Worm (Caenorhabditis elegans): Measurements from ENCODE around the gene cul-3.

Gene cul-3

ce11 chrV:185124-185523 lies 7.9 kb downstream of the cul-3 start (continued):
- TF ChIP-seq rnt-1 (tag; optimal IDR thresholded peaks at IDR 0.05), result no peak

DNA sequence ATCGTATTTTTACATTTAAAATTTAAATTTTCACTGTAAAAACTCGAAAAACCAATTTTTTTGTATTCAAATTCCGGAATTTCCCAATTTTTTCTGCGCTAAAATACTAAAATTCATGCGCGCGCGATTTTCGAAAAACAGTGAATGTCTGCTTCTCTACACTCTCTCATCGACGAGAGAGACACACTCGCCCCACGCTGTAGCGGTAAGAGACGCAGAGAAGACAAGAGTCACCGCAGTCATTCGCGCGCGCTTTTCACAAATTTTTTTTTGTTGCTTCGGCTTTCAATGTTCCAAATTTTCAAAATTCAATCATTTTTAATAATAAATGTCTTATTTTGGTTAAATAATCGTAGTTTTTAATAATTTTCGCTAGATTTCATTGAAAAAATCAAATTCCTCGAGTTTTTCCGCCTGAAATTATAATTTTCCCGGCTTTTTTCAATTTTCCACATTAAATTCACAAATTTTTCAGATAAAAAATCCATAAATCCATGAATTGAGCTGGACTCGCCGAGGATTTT lies 8.5 kb downstream of the cul-3 start, which contains the start of gene arid-1:
arid-1 (plus strand) TSS at position 474 of the 524 bp plus-strand sequence.
- TF ChIP-seq unc-3 (GFP tag; conservative IDR thresholded peaks at IDR 0.05), result no peak
- no peak for TF ChIP-seq unc-3 (tag; optimal IDR thresholded peaks at IDR 0.05)
- TF ChIP-seq T23F11.4 (GFP tag; optimal IDR thresholded peaks at IDR 0.05), result no peak
- TF ChIP-seq elt-2 (tag; optimal IDR thresholded peaks at IDR 0.05), result peak; percentile 3
- TF ChIP-seq fkh-10 (GFP tag; optimal IDR thresholded peaks at IDR 0.05), result no peak
- no peak for TF ChIP-seq hlh-8 (tag; optimal IDR thresholded peaks at IDR 0.05)
- no peak for TF ChIP-seq lim-6 (tag; optimal IDR thresholded peaks at IDR 0.05)
- no peak for TF ChIP-seq C38D4.7 (GFP tag; optimal IDR thresholded peaks at IDR 0.05)
- no peak for TF ChIP-seq tbx-7 (tag; optimal IDR thresholded peaks at IDR 0.05)
- no peak for TF ChIP-seq ceh-6 (GFP tag; optimal IDR thresholded peaks at IDR 0.05)
- no peak for TF ChIP-seq sox-4 (tag; optimal IDR thresholded peaks at IDR 0.05)
- no peak for TF ChIP-seq ceh-34 (tag; optimal IDR thresholded peaks at IDR 0.05)
- TF ChIP-seq C08G9.2 (tag; optimal IDR thresholded peaks at IDR 0.05), result no peak
- no peak for TF ChIP-seq pat-9 (tag; optimal IDR thresholded peaks at IDR 0.05)
- no peak for TF ChIP-seq ceh-45 (GFP tag; IDR thresholded peaks at IDR 0.05)
- no peak for TF ChIP-seq ceh-2 (tag; optimal IDR thresholded peaks at IDR 0.05)
- no peak for TF ChIP-seq hlh-6 (tag; optimal IDR thresholded peaks at IDR 0.05)
- TF ChIP-seq ceh-31 (tag; optimal IDR thresholded peaks at IDR 0.05), result peak; percentile 19
- TF ChIP-seq hlh-15 (tag; optimal IDR thresholded peaks at IDR 0.05), result no peak
- no peak for TF ChIP-seq syd-9 (tag; optimal IDR thresholded peaks at IDR 0.05)
- TF ChIP-seq che-1 (tag; optimal IDR thresholded peaks at IDR 0.05), result no peak
- TF ChIP-seq dve-1 (tag; optimal IDR thresholded peaks at IDR 0.05), result no peak
- no peak for TF ChIP-seq hlh-13 (GFP tag; optimal IDR thresholded peaks at IDR 0.05)
- TF ChIP-seq nhr-232 (tag; optimal IDR thresholded peaks at IDR 0.05), result no peak
- TF ChIP-seq ets-4 (tag; optimal IDR thresholded peaks at IDR 0.05), result no peak
- no peak for TF ChIP-seq pag-3 (tag; optimal IDR thresholded peaks at IDR 0.05; ENCODE audit: borderline replicate concordance)
- no peak for TF ChIP-seq ceh-14 (tag; optimal IDR thresholded peaks at IDR 0.05)
- TF ChIP-seq rnt-1 (tag; optimal IDR thresholded peaks at IDR 0.05), result peak; percentile 3
- no peak for TF ChIP-seq sdc-2 (tag; optimal IDR thresholded peaks at IDR 0.05)
- no peak for TF ChIP-seq ahr-1 (tag; optimal IDR thresholded peaks at IDR 0.05)
- TF ChIP-seq pha-2 (tag; optimal IDR thresholded peaks at IDR 0.05), result no peak
- TF ChIP-seq ceh-19 (GFP tag; optimal IDR thresholded peaks at IDR 0.05), result no peak
- TF ChIP-seq odd-2 (tag; optimal IDR thresholded peaks at IDR 0.05), result no peak
- TF ChIP-seq nfya-1 (tag; optimal IDR thresholded peaks at IDR 0.05), result peak; percentile 43
- TF ChIP-seq ceh-9 (tag; optimal IDR thresholded peaks at IDR 0.05), result no peak

DNA sequence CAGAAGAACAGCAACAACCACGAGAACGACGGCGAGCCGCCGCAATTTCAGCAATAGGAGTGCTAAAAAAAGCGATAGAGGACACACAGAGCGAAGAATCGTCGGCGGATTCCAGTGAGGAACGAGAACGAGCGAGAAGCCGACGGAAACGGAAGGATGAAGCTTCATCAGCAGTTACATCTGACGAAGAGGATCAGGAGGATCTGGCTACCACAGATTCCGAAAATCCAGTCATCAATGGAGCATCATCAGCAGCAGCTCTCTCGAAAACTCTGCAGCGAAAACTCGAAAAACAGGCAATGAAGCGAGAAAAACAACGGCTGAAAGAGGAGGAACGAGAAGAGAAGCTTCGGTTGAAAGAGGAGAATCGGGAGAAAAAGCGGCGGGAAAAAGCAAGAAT lies 12.2 kb downstream of the cul-3 start:
- peak; percentile 66 for TF ChIP-seq mec-3 (tag; optimal IDR thresholded peaks at IDR 0.05; ENCODE audit: borderline replicate concordance)
- no peak for TF ChIP-seq ceh-2 (tag; optimal IDR thresholded peaks at IDR 0.05)
- TF ChIP-seq elt-4 (tag; optimal IDR thresholded peaks at IDR 0.05), result peak; percentile 76

DNA sequence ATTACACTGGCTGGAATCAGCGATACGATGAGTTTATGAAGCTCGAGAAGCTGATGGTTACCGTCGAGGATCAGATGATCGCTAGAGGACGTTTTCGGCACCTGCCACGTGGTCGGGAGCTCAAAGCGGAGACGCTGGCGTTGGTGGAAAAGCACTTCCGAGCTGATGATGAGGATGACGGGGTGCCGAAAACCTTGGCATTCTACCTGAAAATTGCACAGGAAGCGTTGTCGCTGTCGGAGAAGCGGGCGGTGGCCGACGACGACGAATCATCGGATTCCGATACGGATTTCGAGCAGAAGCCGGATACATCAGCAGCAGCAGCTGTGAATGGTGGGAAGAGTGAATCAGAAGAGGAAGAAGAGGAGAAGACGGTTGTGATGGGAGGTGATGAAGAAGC lies 17.5 kb downstream of the cul-3 start:
- peak; percentile 77 for TF ChIP-seq elt-4 (tag; optimal IDR thresholded peaks at IDR 0.05)
- no peak for TF ChIP-seq ztf-16 (tag; optimal IDR thresholded peaks at IDR 0.05)
